Worm (Caenorhabditis elegans): Measurements from ENCODE around the gene gpa-10.

ce11 chrV:6901943-6902549 is 47.4 kb upstream of the gpa-10 start:
- no peak for TF ChIP-seq hlh-8 (tag; optimal IDR thresholded peaks at IDR 0.05)
- no peak for TF ChIP-seq T23F11.4 (GFP tag; optimal IDR thresholded peaks at IDR 0.05)
- no peak for TF ChIP-seq ets-4 (tag; optimal IDR thresholded peaks at IDR 0.05)
